Fruit fly (Drosophila melanogaster) whole organism, embryonic: ENCODE data around the gene Pop4.

Experiments
- CG10321 ChIP-seq: fragments of 200-800 bp; sonication (Bioruptor generic); IDR thresholded peaks from 2 replicates; pipeline ENCODE4 v1.3.6; 2022; ENCODE audit warnings: missing biosample characterization, missing genetic modification characterization
- CG11456 ChIP-seq: fragments of 200-800 bp; sonication (Bioruptor generic); IDR thresholded peaks from 3 replicates; pipeline ENCODE4 v1.3.6; 2022; ENCODE audit warnings: missing biosample characterization, missing genetic modification characterization
- CG11560 ChIP-seq: fragments of 200-800 bp; sonication (Bioruptor generic); IDR thresholded peaks from 3 replicates; pipeline ENCODE4 v1.3.6; 2022; ENCODE audit warnings: missing biosample characterization, missing genetic modification characterization
- CG15514 ChIP-seq: fragments of 200-800 bp; sonication (Bioruptor generic); optimal IDR thresholded peaks from 3 replicates; lab custom pipeline; 2017; ENCODE audit warnings: missing biosample characterization, missing genetic modification characterization, mild to moderate bottlenecking, moderate library complexity, missing genetic modification reagents
- CG16815 ChIP-seq: fragments of 200-800 bp; sonication (Bioruptor generic); optimal IDR thresholded peaks from 3 replicates; lab custom pipeline; 2017; ENCODE audit warnings: missing biosample characterization, mild to moderate bottlenecking, missing genetic modification characterization
- CG17361 ChIP-seq: fragments of 200-800 bp; sonication (Bioruptor generic); IDR thresholded peaks from 3 replicates; pipeline ENCODE4 v1.3.6; 2022; ENCODE audit warnings: missing biosample characterization, missing genetic modification characterization
- CG1792 ChIP-seq: fragments of 200-800 bp; sonication (Bioruptor generic); optimal IDR thresholded peaks from 2 replicates; lab custom pipeline; 2016; ENCODE audit warnings: missing biosample characterization, missing genetic modification characterization
- CG2678 ChIP-seq: fragments of 200-800 bp; sonication (Bioruptor generic); optimal IDR thresholded peaks from 3 replicates; lab custom pipeline; 2019; ENCODE audit warnings: missing biosample characterization, mild to moderate bottlenecking, missing genetic modification characterization, moderate library complexity
- CG2712 ChIP-seq: fragments of 200-800 bp; optimal IDR thresholded peaks from 3 replicates; lab custom pipeline; 2019; ENCODE audit warnings: missing biosample characterization, mild to moderate bottlenecking, missing genetic modification characterization, moderate library complexity
- CG30403 ChIP-seq: fragments of 200-800 bp; sonication (Bioruptor generic); optimal IDR thresholded peaks from 3 replicates; lab custom pipeline; 2016; ENCODE audit warnings: missing biosample characterization, missing genetic modification characterization
- CG31441 ChIP-seq: fragments of 200-800 bp; sonication (Bioruptor generic); IDR thresholded peaks from 2 replicates; pipeline ENCODE4 v1.3.6; 2022; ENCODE audit warnings: missing biosample characterization, missing genetic modification characterization
- CG3995 ChIP-seq: fragments of 200-800 bp; sonication (Bioruptor generic); optimal IDR thresholded peaks from 3 replicates; lab custom pipeline; 2016; ENCODE audit warnings: missing biosample characterization, missing genetic modification characterization
- CG42726 ChIP-seq: fragments of 200-800 bp; sonication (Bioruptor generic); IDR thresholded peaks from 2 replicates; pipeline ENCODE4 v1.3.6; 2022; ENCODE audit warnings: missing biosample characterization, missing genetic modification characterization; ENCODE audit not compliant: partially characterized antibody
- CG4707 ChIP-seq: fragments of 200-800 bp; sonication (Bioruptor generic); optimal IDR thresholded peaks from 2 replicates; lab custom pipeline; 2018; ENCODE audit warnings: missing biosample characterization, mild to moderate bottlenecking, missing genetic modification characterization, moderate library complexity
- CG4820 ChIP-seq: fragments of 200-800 bp; sonication (Bioruptor generic); optimal IDR thresholded peaks from 3 replicates; lab custom pipeline; 2016; ENCODE audit warnings: missing biosample characterization, missing genetic modification characterization
- CG6254 ChIP-seq: fragments of 200-800 bp; sonication (Bioruptor generic); optimal IDR thresholded peaks from 3 replicates; lab custom pipeline; 2017; ENCODE audit warnings: mild to moderate bottlenecking, missing biosample characterization, missing genetic modification reagents, missing genetic modification characterization
- CG6765 ChIP-seq: fragments of 200-800 bp; sonication (Bioruptor generic); optimal IDR thresholded peaks from 3 replicates; lab custom pipeline; 2017; ENCODE audit warnings: missing biosample characterization, mild to moderate bottlenecking, missing genetic modification characterization
- CG7745 ChIP-seq: fragments of 200-800 bp; sonication (Bioruptor generic); optimal IDR thresholded peaks from 2 replicates; lab custom pipeline; 2018; ENCODE audit warnings: missing biosample characterization, mild to moderate bottlenecking, missing genetic modification characterization, moderate library complexity
- E2f1 ChIP-seq: fragments of 200-800 bp; sonication (Bioruptor generic); IDR thresholded peaks from 2 replicates; pipeline ENCODE4 v1.3.6; 2022; ENCODE audit warnings: missing biosample characterization, missing genetic modification characterization
- E2f2 ChIP-seq: fragments of 200-800 bp; sonication (Bioruptor generic); IDR thresholded peaks from 2 replicates; pipeline ENCODE4 v1.3.6; 2022; ENCODE audit warnings: missing biosample characterization, missing genetic modification characterization
- HHEX ChIP-seq: fragments of 200-800 bp; sonication (Bioruptor generic); optimal IDR thresholded peaks from 3 replicates; lab custom pipeline; 2017; ENCODE audit warnings: missing biosample characterization, mild to moderate bottlenecking, missing genetic modification characterization, missing genetic modification reagents
- Hr78 ChIP-seq, 2 experiments: fragments of 200-800 bp in 1 of 2; fragments of >200 bp in 1 of 2; sonication (Bioruptor generic) in 1 of 2; optimal IDR thresholded peaks; 2 replicates each; lab custom pipeline; 2017 to 2019; ENCODE audit warnings: missing biosample characterization in 2 of 2, missing genetic modification characterization in 2 of 2, mild to moderate bottlenecking in 1 of 2, moderate library complexity in 1 of 2
- Lhr ChIP-seq: fragments of 200-800 bp; sonication (Bioruptor generic); optimal IDR thresholded peaks from 3 replicates; lab custom pipeline; 2017; ENCODE audit warnings: mild to moderate bottlenecking, missing biosample characterization, missing genetic modification reagents, missing genetic modification characterization
- NC2α ChIP-seq: fragments of 200-800 bp; sonication (Bioruptor generic); optimal IDR thresholded peaks from 2 replicates; lab custom pipeline; 2016; ENCODE audit warnings: missing biosample characterization, missing genetic modification characterization
- NFAT ChIP-seq: fragments of 200-800 bp; sonication (Bioruptor generic); IDR thresholded peaks from 2 replicates; pipeline ENCODE4 v1.3.6; 2022; ENCODE audit warnings: missing biosample characterization, missing genetic modification characterization
- Nf-YC ChIP-seq: fragments of 200-800 bp; optimal IDR thresholded peaks from 3 replicates; lab custom pipeline; 2019; ENCODE audit warnings: missing biosample characterization, mild to moderate bottlenecking, missing genetic modification characterization, moderate library complexity
- Sry-β ChIP-seq: fragments of 200-800 bp; sonication (Bioruptor generic); optimal IDR thresholded peaks from 2 replicates; lab custom pipeline; 2018; ENCODE audit warnings: missing biosample characterization, mild to moderate bottlenecking, missing genetic modification characterization, moderate library complexity
- ara ChIP-seq: fragments of 200-800 bp; sonication (Bioruptor generic); IDR thresholded peaks from 2 replicates; pipeline ENCODE4 v1.3.6; 2022; ENCODE audit warnings: missing biosample characterization, missing genetic modification characterization
- ase ChIP-seq: fragments of 200-800 bp; sonication (Bioruptor generic); IDR thresholded peaks from 3 replicates; pipeline ENCODE4 v1.3.6; 2022; ENCODE audit warnings: missing biosample characterization, missing genetic modification characterization
- az2 ChIP-seq: fragments of 200-800 bp; sonication (Bioruptor generic); optimal IDR thresholded peaks from 3 replicates; lab custom pipeline; 2016; ENCODE audit warnings: missing biosample characterization, missing genetic modification characterization
- cato ChIP-seq: fragments of 200-800 bp; sonication (Bioruptor generic); optimal IDR thresholded peaks from 2 replicates; lab custom pipeline; 2016; ENCODE audit warnings: missing biosample characterization, missing genetic modification characterization, borderline replicate concordance
- caup ChIP-seq: fragments of 200-800 bp; sonication (Bioruptor generic); optimal IDR thresholded peaks from 3 replicates; lab custom pipeline; 2017; ENCODE audit warnings: missing biosample characterization, mild to moderate bottlenecking, missing genetic modification characterization, moderate library complexity; ENCODE audit not compliant: severe bottlenecking
- chm ChIP-seq: fragments of 200-800 bp; sonication (Bioruptor generic); IDR thresholded peaks from 2 replicates; pipeline ENCODE4 v1.3.6; 2022; ENCODE audit warnings: missing biosample characterization, missing genetic modification characterization
- crol ChIP-seq: fragments of 200-800 bp; sonication (Bioruptor generic); IDR thresholded peaks from 2 replicates; pipeline ENCODE4 v1.3.6; 2022; ENCODE audit warnings: missing biosample characterization, missing genetic modification characterization
- da ChIP-seq: fragments of 200-800 bp; sonication (Bioruptor generic); optimal IDR thresholded peaks from 2 replicates; lab custom pipeline; 2016; ENCODE audit warnings: missing biosample characterization, missing genetic modification characterization
- emc ChIP-seq: fragments of 200-800 bp; sonication (Bioruptor generic); optimal IDR thresholded peaks from 2 replicates; lab custom pipeline; 2016; ENCODE audit warnings: missing biosample characterization, missing genetic modification characterization
- eve ChIP-seq, 2 experiments: fragments of >200 bp; optimal IDR thresholded peaks; 2 replicates each; lab custom pipeline; 2017; ENCODE audit warnings: missing biosample characterization in 2 of 2, missing genetic modification characterization in 2 of 2
- exex ChIP-seq: fragments of 200-800 bp; sonication (Bioruptor generic); optimal IDR thresholded peaks from 4 replicates; lab custom pipeline; 2018; ENCODE audit warnings: missing biosample characterization, mild to moderate bottlenecking, missing genetic modification characterization, moderate library complexity
- gfzf ChIP-seq: fragments of 200-800 bp; sonication (Bioruptor generic); optimal IDR thresholded peaks from 2 replicates; lab custom pipeline; 2016; ENCODE audit warnings: missing biosample characterization, mild to moderate bottlenecking, missing genetic modification characterization, moderate library complexity
- grn ChIP-seq: fragments of 200-800 bp; sonication (Bioruptor generic); optimal IDR thresholded peaks from 3 replicates; lab custom pipeline; 2017; ENCODE audit warnings: missing biosample characterization, missing genetic modification characterization
- hkb ChIP-seq, 2 experiments: fragments of 200-800 bp in 1 of 2; fragments of >200 bp in 1 of 2; sonication (Bioruptor generic) in 1 of 2; IDR thresholded peaks in 1 of 2; optimal IDR thresholded peaks in 1 of 2; 2 replicates each; pipeline versions ENCODE4 v1.3.6 to Lab custom; 2017 to 2022; ENCODE audit warnings: missing biosample characterization in 1 of 2, missing genetic modification characterization in 1 of 2
- ken ChIP-seq: fragments of 200-800 bp; sonication (Bioruptor generic); IDR thresholded peaks from 3 replicates; pipeline ENCODE4 v1.3.6; 2022; ENCODE audit warnings: missing biosample characterization, missing genetic modification characterization
- lab ChIP-seq: fragments of 200-800 bp; sonication (Bioruptor generic); optimal IDR thresholded peaks from 3 replicates; lab custom pipeline; 2017; ENCODE audit warnings: missing biosample characterization, missing genetic modification characterization, mild to moderate bottlenecking, moderate library complexity, missing genetic modification reagents
- nmo ChIP-seq: fragments of 200-800 bp; sonication (Bioruptor generic); optimal IDR thresholded peaks from 2 replicates; lab custom pipeline; 2018; ENCODE audit warnings: missing biosample characterization, mild to moderate bottlenecking, missing genetic modification characterization, moderate library complexity
- phol ChIP-seq: fragments of 200-800 bp; sonication (Bioruptor generic); optimal IDR thresholded peaks from 3 replicates; lab custom pipeline; 2018; ENCODE audit warnings: missing biosample characterization, mild to moderate bottlenecking, missing genetic modification characterization, moderate library complexity
- salm ChIP-seq: fragments of 200-800 bp; sonication (Bioruptor generic); optimal IDR thresholded peaks from 2 replicates; lab custom pipeline; 2018; ENCODE audit warnings: missing biosample characterization, mild to moderate bottlenecking, missing genetic modification characterization
- sd ChIP-seq: fragments of 200-800 bp; sonication (Bioruptor generic); optimal IDR thresholded peaks from 3 replicates; lab custom pipeline; 2018; ENCODE audit warnings: missing biosample characterization, mild to moderate bottlenecking, missing genetic modification characterization, moderate library complexity
- sens ChIP-seq: fragments of 200-800 bp; sonication (Bioruptor generic); peaks from one replicate; lab custom pipeline; 2016; ENCODE audit warnings: missing biosample characterization, missing genetic modification characterization
- sens-2 ChIP-seq: fragments of 200-800 bp; sonication (Bioruptor generic); IDR thresholded peaks from 2 replicates; pipeline ENCODE4 v1.3.6; 2022; ENCODE audit warnings: missing biosample characterization, missing genetic modification characterization
- wdn ChIP-seq: fragments of 200-800 bp; sonication (Bioruptor generic); IDR thresholded peaks from 2 replicates; pipeline ENCODE4 v1.3.6; 2022; ENCODE audit warnings: missing biosample characterization, missing genetic modification characterization

Pop4 gene

DNA sequence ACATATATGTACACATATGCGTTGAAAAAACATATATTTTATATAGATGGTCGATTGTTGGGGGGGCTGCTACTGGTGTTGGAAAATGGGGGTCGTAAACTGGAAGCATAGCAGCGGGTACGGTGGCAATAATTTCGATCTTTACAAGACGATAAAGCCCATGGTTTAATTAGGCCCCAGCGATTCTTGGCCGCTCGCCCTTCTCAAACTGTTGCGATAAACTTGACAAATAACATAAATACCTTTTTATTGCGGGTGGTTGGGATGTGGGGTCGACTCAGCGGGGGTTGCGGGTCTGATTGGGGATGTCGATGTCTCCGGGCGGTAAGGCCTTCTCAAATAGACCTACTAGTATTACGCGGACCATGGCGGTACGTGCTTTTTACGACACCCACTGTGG is 39.8 kb downstream of the Pop4 start (continued):
- TF ChIP-seq ken (GFP tag; lab: Robert Waterston, UW): no peak
- no peak for TF ChIP-seq wdn
- peak; percentile 36 for TF ChIP-seq CG2678
- TF ChIP-seq HHEX (GFP tag; lab: Kevin White, UChicago): peak; percentile 15
- TF ChIP-seq exex (tag; lab: Kevin White, UChicago): peak; percentile 97
- no peak for TF ChIP-seq CG15514 (GFP tag; lab: Kevin White, UChicago)
- TF ChIP-seq lab (GFP tag; lab: Kevin White, UChicago): peak; percentile 32
- TF ChIP-seq CG4707: no peak
- peak; percentile 30; the same call in 1 of the 2 replicates for TF ChIP-seq CG31441
- TF ChIP-seq grn (GFP tag; lab: Kevin White, UChicago): peak; percentile 80
- TF ChIP-seq sd (tag; lab: Kevin White, UChicago): peak; percentile 67
- peak; percentile 23; the same call in 1 of the 3 replicates for TF ChIP-seq CG17361
- no peak for TF ChIP-seq phol (tag; lab: Kevin White, UChicago)
- TF ChIP-seq ase (GFP tag; lab: Robert Waterston, UW): no peak
- TF ChIP-seq CG6765: no peak
- no peak for TF ChIP-seq E2f2
- peak; percentile 17 for TF ChIP-seq caup (GFP tag; lab: Kevin White, UChicago)
- TF ChIP-seq hkb (optimal IDR thresholded peaks at IDR 0.05; lab: Kevin White, UChicago): no peak
- TF ChIP-seq hkb (GFP tag; IDR thresholded peaks at IDR 0.05; lab: Robert Waterston, UW): no peak
- TF ChIP-seq E2f1 (GFP tag; lab: Robert Waterston, UW): no peak
- peak in 1 of 2 experiments; percentile 24 for TF ChIP-seq Hr78 (GFP tag; optimal IDR thresholded peaks at IDR 0.05; lab: Kevin White, UChicago)
- TF ChIP-seq chm (GFP tag; lab: Robert Waterston, UW): 0 out of 2 replicates have a peak, but pooled peaks have one; percentile 59
- TF ChIP-seq ara (GFP tag; lab: Robert Waterston, UW): no peak
- peak; percentile 69 for TF ChIP-seq crol (GFP tag; lab: Robert Waterston, UW)
- TF ChIP-seq Nf-YC (tag; lab: Kevin White, UChicago): peak; percentile 27
- TF ChIP-seq emc: no peak
- peak; percentile 21 for TF ChIP-seq CG6254 (GFP tag; lab: Kevin White, UChicago)
- 0 out of 2 replicates have a peak, but pooled peaks have one; percentile 38 for TF ChIP-seq sens-2 (GFP tag; lab: Robert Waterston, UW)
- TF ChIP-seq CG42726: no peak
- peak; percentile 30 for TF ChIP-seq CG7745 (tag; lab: Kevin White, UChicago)
- no peak for TF ChIP-seq NFAT
- no peak for TF ChIP-seq gfzf (GFP tag; lab: Kevin White, UChicago)
- TF ChIP-seq Lhr (GFP tag; lab: Kevin White, UChicago): no peak
- no peak for TF ChIP-seq CG1792 (GFP tag; lab: Kevin White, UChicago)
- TF ChIP-seq salm: peak; percentile 50
- TF ChIP-seq, all 482 proteins: peak for 36

DNA sequence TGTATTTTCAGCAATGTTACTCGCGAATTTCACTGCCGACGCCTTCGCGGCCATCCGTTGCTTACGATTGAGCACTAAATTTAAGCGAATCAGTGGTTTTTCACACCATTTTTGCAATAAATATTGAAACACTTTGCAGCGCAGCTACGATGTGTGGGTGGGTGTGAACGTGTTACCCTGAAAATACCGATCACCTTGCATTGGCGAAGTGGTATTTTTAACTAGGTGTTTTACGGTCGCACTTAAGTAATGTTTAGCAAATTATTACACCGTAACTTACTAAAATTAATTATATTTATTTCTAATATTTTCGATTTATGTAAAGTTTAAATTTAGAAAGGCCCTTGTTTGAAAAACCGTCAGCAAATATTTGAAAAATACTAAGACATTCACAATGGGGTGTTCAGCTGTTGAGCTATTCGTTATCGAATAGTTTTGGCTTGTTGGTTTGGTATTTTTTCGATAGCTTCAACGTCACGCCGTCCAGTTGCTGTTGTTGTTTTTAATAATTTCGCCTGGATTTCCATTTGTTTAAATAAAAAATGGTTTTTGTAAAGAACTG is 42.4 kb downstream of the Pop4 start, which contains the start of the genes syd and Srp9:
syd (minus strand) TSS at position 188 of the 562 bp plus-strand sequence.
Srp9 (plus strand) TSS at position 441 of the 562 bp plus-strand sequence.
- TF ChIP-seq CG10321: no peak
- peak; percentile 44 for TF ChIP-seq CG3995 (GFP tag; lab: Kevin White, UChicago)
- no peak for TF ChIP-seq az2 (GFP tag; lab: Kevin White, UChicago)
- TF ChIP-seq nmo (GFP tag; lab: Kevin White, UChicago): peak; percentile 55
- no peak for TF ChIP-seq CG11456 (GFP tag; lab: Robert Waterston, UW)
- no peak for TF ChIP-seq CG16815
- TF ChIP-seq CG2712 (tag; lab: Kevin White, UChicago): peak; percentile 99
- TF ChIP-seq eve (GFP tag; optimal IDR thresholded peaks at IDR 0.05; lab: Kevin White, UChicago): no peak
- TF ChIP-seq CG4820: no peak
- TF ChIP-seq caup (GFP tag; lab: Kevin White, UChicago): no peak
- no peak for TF ChIP-seq NC2α (GFP tag; lab: Kevin White, UChicago)
- no peak for TF ChIP-seq sens (GFP tag; lab: Kevin White, UChicago)
- peak; percentile 45 for TF ChIP-seq CG15514 (GFP tag; lab: Kevin White, UChicago)
- TF ChIP-seq exex (tag; lab: Kevin White, UChicago): peak; percentile 36
- TF ChIP-seq wdn: no peak
- TF ChIP-seq cato (GFP tag; lab: Kevin White, UChicago): no peak
- TF ChIP-seq CG30403 (GFP tag; lab: Kevin White, UChicago): peak; percentile 5
- peak; percentile 1 for TF ChIP-seq Sry-β (GFP tag; lab: Kevin White, UChicago)
- peak; percentile 98 for TF ChIP-seq CG11560 (tag; lab: Robert Waterston, UW)
- TF ChIP-seq da (GFP tag; lab: Kevin White, UChicago): no peak
